Fruit fly (Drosophila melanogaster) Kc167 (cell line): ENCODE results near the gene Arp6.

Source experiments
- insv ChIP-seq: fragments of >200 bp; optimal IDR thresholded peaks from 3 replicates; lab custom pipeline; 2018; ENCODE audit warnings: missing external identifiers
- ttk ChIP-seq: sonication (Bioruptor generic); optimal IDR thresholded peaks from 2 replicates; lab custom pipeline; 2017; ENCODE audit warnings: missing external identifiers

DNA sequence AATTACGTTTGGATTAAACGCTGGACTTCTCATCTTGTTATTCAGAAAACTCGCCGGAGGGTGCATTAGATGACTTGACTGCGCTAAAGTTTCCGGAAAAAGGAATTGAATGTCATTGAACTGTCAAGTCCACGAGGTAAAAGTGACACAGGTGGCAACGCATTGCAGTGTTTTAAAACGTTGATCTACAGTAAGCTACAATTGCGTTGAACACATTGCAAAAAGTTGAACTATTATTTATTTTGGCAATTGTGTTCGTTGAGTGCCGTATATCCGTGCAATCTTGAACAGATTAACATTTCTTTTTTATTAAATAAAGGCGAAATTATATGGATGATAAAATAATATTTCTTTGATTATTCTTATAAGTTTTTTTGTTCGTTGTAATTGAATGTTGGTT, 48.2 kb downstream of the Arp6 start, which contains the start of gene CG15599:
- TF ChIP-seq insv (lab: Kevin White, UChicago) (no peak), ttk (lab: Kevin White, UChicago) (no peak)
